Fruit fly (Drosophila melanogaster): ENCODE results near the gene KrT95D.

DNA sequence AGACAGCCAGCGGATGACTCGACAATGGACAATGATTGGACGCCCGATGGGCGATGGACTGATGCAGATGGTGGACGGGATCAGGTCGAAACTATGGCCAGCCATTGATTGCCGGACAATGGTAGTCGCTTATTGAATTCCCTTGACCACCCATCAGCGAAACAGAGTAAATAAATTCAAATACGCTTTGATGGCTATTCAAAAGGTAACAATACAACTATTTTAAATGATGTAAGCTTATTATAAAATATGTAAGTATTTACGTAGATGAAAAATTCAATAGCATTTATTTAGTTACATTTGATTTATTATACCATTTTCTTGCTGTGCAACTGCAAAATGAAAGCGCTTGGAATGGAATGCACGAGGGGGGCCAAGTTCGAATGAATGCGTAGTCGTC, 17.0 kb downstream of the KrT95D start:
- TF ChIP-seq br (optimal IDR thresholded peaks at IDR 0.05): no peak
- TF ChIP-seq Mes4 (GFP tag; optimal IDR thresholded peaks at IDR 0.05): no peak
- TF ChIP-seq E2f1 (GFP tag; IDR thresholded peaks at IDR 0.05): no peak
- no peak for TF ChIP-seq ttk (GFP tag; IDR thresholded peaks at IDR 0.05)
- TF ChIP-seq Oli (tag; optimal IDR thresholded peaks at IDR 0.05): no peak
- TF ChIP-seq slou (GFP tag; optimal IDR thresholded peaks at IDR 0.05): no peak
- TF ChIP-seq CG7372 (GFP tag; IDR thresholded peaks at IDR 0.05): no peak
- no peak for TF ChIP-seq CG9932 (GFP tag; IDR thresholded peaks at IDR 0.05)
- TF ChIP-seq HmgZ (tag; optimal IDR thresholded peaks at IDR 0.05): no peak
- TF ChIP-seq tna (GFP tag; IDR thresholded peaks at IDR 0.05; ENCODE audit: partially characterized antibody): no peak
- no peak for TF ChIP-seq CG5180 (GFP tag; optimal IDR thresholded peaks at IDR 0.05)

Data from whole organism, embryonic.